Fruit fly (Drosophila melanogaster) whole organism, prepupa: ENCODE data around the gene CG13367.
A peak's percentile ranks its signal among the peaks of the same experiment; 100 is the strongest.

Source experiments
- CG10631 ChIP-seq: fragments of 200-800 bp; sonication (Bioruptor generic); optimal IDR thresholded peaks from 2 replicates; lab custom pipeline; 2016; ENCODE audit warnings: missing biosample characterization, missing genetic modification characterization
- CG10669 ChIP-seq: fragments of 200-800 bp; sonication (Bioruptor generic); optimal IDR thresholded peaks from 3 replicates; lab custom pipeline; 2018; ENCODE audit warnings: missing biosample characterization, mild to moderate bottlenecking, missing genetic modification characterization, moderate library complexity
- CG11762 ChIP-seq: fragments of 200-800 bp; sonication (Bioruptor generic); optimal IDR thresholded peaks from 3 replicates; lab custom pipeline; 2016; ENCODE audit warnings: missing biosample characterization, missing genetic modification characterization; ENCODE audit not compliant: insufficient read depth
- CG11902 ChIP-seq: fragments of 200-800 bp; sonication (Bioruptor generic); optimal IDR thresholded peaks from 3 replicates; lab custom pipeline; 2016; ENCODE audit warnings: missing biosample characterization, missing genetic modification characterization
- CG15336 ChIP-seq: fragments of 200-800 bp; sonication (Bioruptor generic); IDR thresholded peaks from 2 replicates; pipeline ENCODE4 v1.3.6; 2022; ENCODE audit warnings: missing biosample characterization, missing genetic modification characterization
- CG1621 ChIP-seq: fragments of 200-800 bp; sonication (Bioruptor generic); optimal IDR thresholded peaks from 3 replicates; lab custom pipeline; 2018; ENCODE audit warnings: missing biosample characterization, mild to moderate bottlenecking, missing genetic modification characterization
- CG3032 ChIP-seq: fragments of 200-800 bp; optimal IDR thresholded peaks from 2 replicates; lab custom pipeline; 2019; ENCODE audit warnings: missing biosample characterization, mild to moderate bottlenecking, missing genetic modification characterization, moderate library complexity
- CG31627 ChIP-seq: fragments of 200-800 bp; sonication (Bioruptor generic); optimal IDR thresholded peaks from 3 replicates; lab custom pipeline; 2016; ENCODE audit warnings: missing biosample characterization, missing genetic modification characterization
- CG34406 ChIP-seq: fragments of 200-800 bp; sonication (Bioruptor generic); optimal IDR thresholded peaks from 3 replicates; lab custom pipeline; 2016; ENCODE audit warnings: missing biosample characterization, missing genetic modification characterization
- CG3919 ChIP-seq: fragments of 200-800 bp; sonication (Bioruptor generic); optimal IDR thresholded peaks from 3 replicates; lab custom pipeline; 2016; ENCODE audit warnings: missing biosample characterization, missing genetic modification characterization
- CG4318 ChIP-seq: fragments of 200-800 bp; sonication (Bioruptor generic); optimal IDR thresholded peaks from 3 replicates; lab custom pipeline; 2017; ENCODE audit warnings: missing biosample characterization, mild to moderate bottlenecking, missing genetic modification characterization
- CG6163 ChIP-seq: fragments of 200-800 bp; sonication (Bioruptor generic); IDR thresholded peaks from 3 replicates; pipeline ENCODE4 v1.3.6; 2022; ENCODE audit warnings: missing biosample characterization, missing genetic modification characterization
- CG6276 ChIP-seq: fragments of 200-800 bp; sonication (Bioruptor generic); optimal IDR thresholded peaks from 2 replicates; lab custom pipeline; 2017; ENCODE audit warnings: missing biosample characterization, mild to moderate bottlenecking, missing genetic modification characterization
- CG6792 ChIP-seq: fragments of 200-800 bp; sonication (Bioruptor generic); optimal IDR thresholded peaks from 3 replicates; lab custom pipeline; 2016; ENCODE audit warnings: missing biosample characterization, missing genetic modification characterization
- CG6808 ChIP-seq: fragments of 200-800 bp; sonication (Bioruptor generic); optimal IDR thresholded peaks from 3 replicates; lab custom pipeline; 2017; ENCODE audit warnings: missing biosample characterization, missing genetic modification characterization, mild to moderate bottlenecking, moderate library complexity, missing genetic modification reagents
- CG6854 ChIP-seq: fragments of 200-800 bp; sonication (Bioruptor generic); optimal IDR thresholded peaks from 2 replicates; lab custom pipeline; 2017; ENCODE audit warnings: missing biosample characterization, mild to moderate bottlenecking, missing genetic modification characterization
- CG7368 ChIP-seq: fragments of 200-800 bp; sonication (Bioruptor generic); optimal IDR thresholded peaks from 3 replicates; lab custom pipeline; 2016; ENCODE audit warnings: missing biosample characterization, missing genetic modification characterization
- CG8119 ChIP-seq: fragments of 200-800 bp; sonication (Bioruptor generic); IDR thresholded peaks from 3 replicates; pipeline ENCODE4 v1.3.6; 2022; ENCODE audit warnings: missing biosample characterization, missing genetic modification characterization
- CG8632 ChIP-seq: fragments of 200-800 bp; sonication (Bioruptor generic); optimal IDR thresholded peaks from 3 replicates; lab custom pipeline; 2016; ENCODE audit warnings: missing biosample characterization, missing genetic modification characterization
- CG9139 ChIP-seq: fragments of 200-800 bp; sonication (Bioruptor generic); optimal IDR thresholded peaks from 3 replicates; lab custom pipeline; 2017; ENCODE audit warnings: missing biosample characterization, mild to moderate bottlenecking, missing genetic modification characterization
- Eip78C ChIP-seq: fragments of 200-800 bp; sonication (Bioruptor generic); peaks from one replicate; lab custom pipeline; 2016; ENCODE audit warnings: missing biosample characterization, missing genetic modification characterization
- Eip93F ChIP-seq: fragments of 200-800 bp; sonication (Bioruptor generic); optimal IDR thresholded peaks from 2 replicates; lab custom pipeline; 2016; ENCODE audit warnings: missing biosample characterization, mild to moderate bottlenecking, missing genetic modification characterization
- Ets21C ChIP-seq: fragments of 200-800 bp; sonication (Bioruptor generic); optimal IDR thresholded peaks from 3 replicates; lab custom pipeline; 2016; ENCODE audit warnings: missing biosample characterization, missing genetic modification characterization
- Ets96B ChIP-seq: fragments of 200-800 bp; optimal IDR thresholded peaks from 2 replicates; lab custom pipeline; 2019; ENCODE audit warnings: missing biosample characterization, mild to moderate bottlenecking, missing genetic modification characterization, moderate library complexity
- Gug ChIP-seq: fragments of 200-800 bp; sonication (Bioruptor generic); IDR thresholded peaks from 2 replicates; pipeline ENCODE4 v1.3.6; 2022; ENCODE audit warnings: missing biosample characterization, missing genetic modification characterization
- Hr39 ChIP-seq: fragments of 200-800 bp; sonication (Bioruptor generic); optimal IDR thresholded peaks from 2 replicates; lab custom pipeline; 2016; ENCODE audit warnings: missing biosample characterization, missing genetic modification characterization
- Hr4 ChIP-seq: fragments of 200-800 bp; sonication (Bioruptor generic); optimal IDR thresholded peaks from 3 replicates; lab custom pipeline; 2016; ENCODE audit warnings: missing biosample characterization, missing genetic modification characterization
- Lpt ChIP-seq: fragments of 200-800 bp; sonication (Bioruptor generic); optimal IDR thresholded peaks from 3 replicates; lab custom pipeline; 2016; ENCODE audit warnings: missing biosample characterization, missing genetic modification characterization
- Met ChIP-seq: fragments of 200-800 bp; sonication (Bioruptor generic); optimal IDR thresholded peaks from 3 replicates; lab custom pipeline; 2016; ENCODE audit warnings: missing biosample characterization, missing genetic modification characterization
- OdsH ChIP-seq: fragments of 200-800 bp; sonication (Bioruptor generic); optimal IDR thresholded peaks from 3 replicates; lab custom pipeline; 2016; ENCODE audit warnings: missing biosample characterization, missing genetic modification characterization
- Smox ChIP-seq: fragments of 200-800 bp; sonication (Bioruptor generic); optimal IDR thresholded peaks from 3 replicates; lab custom pipeline; 2016; ENCODE audit warnings: missing biosample characterization, missing genetic modification characterization
- Sox102F ChIP-seq: fragments of 200-800 bp; sonication (Bioruptor generic); optimal IDR thresholded peaks from 2 replicates; lab custom pipeline; 2016; ENCODE audit warnings: missing biosample characterization, mild to moderate bottlenecking, missing genetic modification characterization
- Sox14 ChIP-seq: fragments of 200-800 bp; sonication (Bioruptor generic); optimal IDR thresholded peaks from 3 replicates; lab custom pipeline; 2016; ENCODE audit warnings: missing biosample characterization, missing genetic modification characterization
- Sox15 ChIP-seq: fragments of 200-800 bp; sonication (Bioruptor generic); optimal IDR thresholded peaks from 3 replicates; lab custom pipeline; 2016; ENCODE audit warnings: missing biosample characterization, missing genetic modification characterization
- acj6 ChIP-seq: fragments of 200-800 bp; sonication (Bioruptor generic); optimal IDR thresholded peaks from 3 replicates; lab custom pipeline; 2016; ENCODE audit warnings: missing biosample characterization, missing genetic modification characterization
- dac ChIP-seq: fragments of 200-800 bp; sonication (Bioruptor generic); optimal IDR thresholded peaks from 2 replicates; lab custom pipeline; 2017; ENCODE audit warnings: missing biosample characterization, mild to moderate bottlenecking, missing genetic modification characterization
- dsx ChIP-seq: fragments of 200-800 bp; optimal IDR thresholded peaks from 3 replicates; lab custom pipeline; 2019; ENCODE audit warnings: missing biosample characterization, mild to moderate bottlenecking, missing genetic modification characterization, moderate library complexity; ENCODE audit not compliant: poor library complexity, severe bottlenecking
- eg ChIP-seq: fragments of 200-800 bp; sonication (Bioruptor generic); IDR thresholded peaks from 3 replicates; pipeline ENCODE4 v1.3.6; 2022; ENCODE audit warnings: missing biosample characterization, missing genetic modification characterization
- fd59A ChIP-seq: fragments of 200-800 bp; sonication (Bioruptor generic); optimal IDR thresholded peaks from 2 replicates; lab custom pipeline; 2017; ENCODE audit warnings: missing biosample characterization, mild to moderate bottlenecking, missing genetic modification characterization, missing genetic modification reagents
- fkh ChIP-seq: fragments of 200-800 bp; sonication (Bioruptor generic); optimal IDR thresholded peaks from 3 replicates; lab custom pipeline; 2017; ENCODE audit warnings: missing biosample characterization, mild to moderate bottlenecking, missing genetic modification characterization, moderate library complexity
- pdm3 ChIP-seq: fragments of 200-800 bp; sonication (Bioruptor generic); optimal IDR thresholded peaks from 3 replicates; lab custom pipeline; 2016; ENCODE audit warnings: missing biosample characterization, missing genetic modification characterization
- salr ChIP-seq, 2 experiments: fragments of 200-800 bp; sonication (Bioruptor generic); optimal IDR thresholded peaks; 3 replicates each; lab custom pipeline; 2016 to 2018; ENCODE audit warnings: missing biosample characterization in 2 of 2, missing genetic modification characterization in 2 of 2, mild to moderate bottlenecking in 1 of 2
- spab ChIP-seq: fragments of 200-800 bp; sonication (Bioruptor generic); optimal IDR thresholded peaks from 2 replicates; lab custom pipeline; 2017; ENCODE audit warnings: missing biosample characterization, mild to moderate bottlenecking, missing genetic modification characterization, missing genetic modification reagents
- ss ChIP-seq, 2 experiments: fragments of 200-800 bp; sonication (Bioruptor generic); optimal IDR thresholded peaks; 2 replicates in 1 of 2; 3 replicates in 1 of 2; lab custom pipeline; 2017 to 2018; ENCODE audit warnings: mild to moderate bottlenecking in 2 of 2, missing biosample characterization in 2 of 2, missing genetic modification characterization in 2 of 2, moderate library complexity in 1 of 2
- svp ChIP-seq: fragments of 200-800 bp; sonication (Bioruptor generic); peaks from one replicate; lab custom pipeline; 2016; ENCODE audit warnings: missing biosample characterization, missing genetic modification characterization
- vri ChIP-seq: fragments of 200-800 bp; sonication (Bioruptor generic); optimal IDR thresholded peaks from 3 replicates; lab custom pipeline; 2016; ENCODE audit warnings: missing biosample characterization, mild to moderate bottlenecking, missing genetic modification characterization

CG13367 gene

dm6 chrX:678503-678902 lies 33.9 kb downstream of the CG13367 start (continued):
- TF ChIP-seq CG8632 (GFP tag; lab: Kevin White, UChicago): no peak
- peak; percentile 9 for TF ChIP-seq dac (GFP tag; lab: Kevin White, UChicago)
- TF ChIP-seq CG9139 (GFP tag; lab: Kevin White, UChicago): no peak
- no peak for TF ChIP-seq CG10669 (GFP tag; lab: Kevin White, UChicago)
- TF ChIP-seq CG15336: peak; percentile 49; the same call in 1 of the 2 replicates
- TF ChIP-seq CG7368 (GFP tag; lab: Kevin White, UChicago): peak; percentile 22
- TF ChIP-seq CG1621: peak; percentile 2
- peak; percentile 0 for TF ChIP-seq Sox102F (GFP tag; lab: Kevin White, UChicago)
- TF ChIP-seq Gug: peak; percentile 38; the same call in 1 of the 2 replicates
- peak; percentile 49 for TF ChIP-seq dsx (GFP tag; lab: Kevin White, UChicago)
- peak; percentile 23 for TF ChIP-seq OdsH
- TF ChIP-seq vri (GFP tag; lab: Kevin White, UChicago): no peak
- TF ChIP-seq pdm3 (GFP tag; lab: Kevin White, UChicago): peak; percentile 33
- peak; percentile 32 for TF ChIP-seq Hr4 (GFP tag; lab: Kevin White, UChicago)
- TF ChIP-seq Smox (GFP tag; lab: Kevin White, UChicago): peak; percentile 33
- TF ChIP-seq svp (GFP tag; lab: Kevin White, UChicago): peak; percentile 14
- TF ChIP-seq Sox14 (GFP tag; lab: Kevin White, UChicago): peak; percentile 23

DNA sequence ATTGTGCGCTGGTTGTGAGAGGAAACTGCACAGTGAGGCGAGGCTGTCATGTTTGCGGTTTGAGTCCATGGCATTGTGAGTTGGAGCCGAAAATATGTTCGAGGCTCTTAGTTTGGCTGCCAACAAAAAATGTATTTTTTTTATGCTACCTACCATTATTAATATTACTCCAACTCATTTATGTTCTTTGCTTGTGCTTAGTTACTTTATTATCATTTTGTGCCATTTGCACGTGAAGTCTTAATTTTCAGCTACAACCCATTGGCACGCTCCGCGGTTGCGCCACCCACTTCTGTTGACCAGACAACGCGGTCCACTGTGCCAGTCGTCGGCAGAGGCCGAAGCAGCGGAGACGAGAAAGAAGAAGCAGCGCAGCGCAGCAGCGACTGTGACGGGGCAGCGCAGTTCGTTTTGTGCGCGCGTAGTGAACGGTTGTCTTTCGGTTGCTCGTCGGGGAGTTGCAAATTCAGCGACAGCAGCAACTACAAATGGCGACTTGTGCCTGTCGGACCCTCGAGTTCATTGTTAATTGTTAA lies 41.9 kb downstream of the CG13367 start, which contains the start of gene sdk:
Gene sdk, plus strand, starts transcription at position 398 of the 536 bp plus-strand sequence.
- peak; percentile 95 for TF ChIP-seq Smox (GFP tag; lab: Kevin White, UChicago)
- TF ChIP-seq CG3919 (GFP tag; lab: Kevin White, UChicago): peak; percentile 92
- TF ChIP-seq CG31627 (GFP tag; lab: Kevin White, UChicago): peak; percentile 94
- peak; percentile 90 for TF ChIP-seq CG11762 (GFP tag; lab: Kevin White, UChicago)
- TF ChIP-seq Sox15 (GFP tag; lab: Kevin White, UChicago): peak; percentile 92
- peak; percentile 89 for TF ChIP-seq CG11902 (GFP tag; lab: Kevin White, UChicago)
- peak; percentile 96 for TF ChIP-seq Sox14 (GFP tag; lab: Kevin White, UChicago)
- peak; percentile 89 for TF ChIP-seq CG1621
- TF ChIP-seq Lpt (GFP tag; lab: Kevin White, UChicago): peak; percentile 90
- peak; percentile 94 for TF ChIP-seq CG34406 (GFP tag; lab: Kevin White, UChicago)
- TF ChIP-seq fd59A (GFP tag; lab: Kevin White, UChicago): peak; percentile 91
- TF ChIP-seq CG4318 (GFP tag; lab: Kevin White, UChicago): peak; percentile 91
- TF ChIP-seq Ets21C (GFP tag; lab: Kevin White, UChicago): peak; percentile 95
- TF ChIP-seq CG9139 (GFP tag; lab: Kevin White, UChicago): peak; percentile 82
- peak; percentile 86 for TF ChIP-seq dsx (GFP tag; lab: Kevin White, UChicago)
- TF ChIP-seq CG6163: peak; percentile 86
- peak; percentile 93 for TF ChIP-seq Hr39 (GFP tag; lab: Kevin White, UChicago)
- TF ChIP-seq svp (GFP tag; lab: Kevin White, UChicago): peak; percentile 98
- TF ChIP-seq CG10631 (GFP tag; lab: Kevin White, UChicago): peak; percentile 92
- peak; percentile 91 for TF ChIP-seq CG6808 (GFP tag; lab: Kevin White, UChicago)
- TF ChIP-seq CG6792 (GFP tag; lab: Kevin White, UChicago): peak; percentile 96
- peak; percentile 87 for TF ChIP-seq spab (GFP tag; lab: Kevin White, UChicago)
- TF ChIP-seq ss (GFP tag; optimal IDR thresholded peaks at IDR 0.05; lab: Kevin White, UChicago): peak; percentile 89 to 91
- peak; percentile 87 for TF ChIP-seq Ets96B (tag; lab: Kevin White, UChicago)
- TF ChIP-seq vri (GFP tag; lab: Kevin White, UChicago): peak; percentile 92
- peak; percentile 93 for TF ChIP-seq Hr4 (GFP tag; lab: Kevin White, UChicago)
- peak; percentile 87 for TF ChIP-seq Eip93F
- TF ChIP-seq CG10669 (GFP tag; lab: Kevin White, UChicago): peak; percentile 93
- TF ChIP-seq OdsH: peak; percentile 93
- TF ChIP-seq CG15336: peak; percentile 92
- TF ChIP-seq CG3032 (tag; lab: Kevin White, UChicago): peak; percentile 88
- peak; percentile 84 for TF ChIP-seq Gug
- peak; percentile 64 for TF ChIP-seq fkh (GFP tag; lab: Kevin White, UChicago)
- peak; percentile 90 for TF ChIP-seq CG8632 (GFP tag; lab: Kevin White, UChicago)
- TF ChIP-seq Eip78C (GFP tag; lab: Kevin White, UChicago): peak; percentile 99
- TF ChIP-seq salr (GFP tag; optimal IDR thresholded peaks at IDR 0.05; lab: Kevin White, UChicago): peak; percentile 72 to 93
- TF ChIP-seq CG8119 (GFP tag; lab: Robert Waterston, UW): peak; percentile 95
- TF ChIP-seq Sox102F (GFP tag; lab: Kevin White, UChicago): peak; percentile 95
- TF ChIP-seq acj6 (GFP tag; lab: Kevin White, UChicago): peak; percentile 92
- TF ChIP-seq eg (GFP tag; lab: Robert Waterston, UW): peak; percentile 84
- TF ChIP-seq CG6854 (GFP tag; lab: Kevin White, UChicago): peak; percentile 88
- peak; percentile 92 for TF ChIP-seq CG6276 (GFP tag; lab: Kevin White, UChicago)
- TF ChIP-seq Met (GFP tag; lab: Kevin White, UChicago): peak; percentile 97
